Fruit fly (Drosophila melanogaster) ovary, adult (tissue): ENCODE data around the gene CG8135.
A peak's percentile ranks its signal among the peaks of the same experiment; 100 is the strongest.

Source experiments
- CG17801 ChIP-seq: fragments of 200-800 bp; optimal IDR thresholded peaks from 2 replicates; lab custom pipeline; 2019; ENCODE audit warnings: missing biosample characterization, mild to moderate bottlenecking, missing genetic modification characterization, moderate library complexity; ENCODE audit not compliant: partially characterized antibody

CG8135 gene

dm6 chr3R:9392421-9392820 lies 11.8 kb upstream of the CG8135 start:
- no peak for TF ChIP-seq CG17801 (GFP tag; lab: Kevin White, UChicago)

- no peak for TF ChIP-seq CG17801 (GFP tag; lab: Kevin White, UChicago)
Observed at dm6 chr3R:9393542-9394025, 10.6 kb upstream of the CG8135 start.

- TF ChIP-seq CG17801 (GFP tag; lab: Kevin White, UChicago): peak; percentile 37
Observed at dm6 chr3R:9394385-9395042, 9.7 kb upstream of the CG8135 start, which contains the start of gene FER. FER (minus strand) TSS chr3R:9394546.

dm6 chr3R:9395998-9396397 lies 8.2 kb upstream of the CG8135 start:
- TF ChIP-seq CG17801 (GFP tag; lab: Kevin White, UChicago): no peak

- no peak for TF ChIP-seq CG17801 (GFP tag; lab: Kevin White, UChicago)
Observed at dm6 chr3R:9397890-9398289, 6.3 kb upstream of the CG8135 start, which contains the start of gene Or85f. Or85f (plus strand) TSS chr3R:9398190.

- no peak for TF ChIP-seq CG17801 (GFP tag; lab: Kevin White, UChicago)
Observed at dm6 chr3R:9399074-9399473, 5.1 kb upstream of the CG8135 start.

dm6 chr3R:9399951-9400392 lies 4.2 kb upstream of the CG8135 start, which contains the start of gene CG34117:
CG34117 (minus strand) TSS chr3R:9400053.
- TF ChIP-seq CG17801 (GFP tag; lab: Kevin White, UChicago): peak; percentile 88

- TF ChIP-seq CG17801 (GFP tag; lab: Kevin White, UChicago): peak; percentile 94
Observed at dm6 chr3R:9401127-9401603, 3.0 kb upstream of the CG8135 start, which contains the start of the genes RpL34b and CG8132. RpL34b (minus strand) TSS chr3R:9401226. CG8132 (plus strand) TSS chr3R:9401495.

- no peak for TF ChIP-seq CG17801 (GFP tag; lab: Kevin White, UChicago)
Observed at dm6 chr3R:9408069-9408468, 3.9 kb downstream of the CG8135 start, which contains the start of gene CG44261. CG44261 (minus strand) TSS chr3R:9408169.

- no peak for TF ChIP-seq CG17801 (GFP tag; lab: Kevin White, UChicago)
Observed at dm6 chr3R:9410182-9410581, 6.0 kb downstream of the CG8135 start, which contains the start of gene betaTub85D. betaTub85D (minus strand) TSS chr3R:9410282.

dm6 chr3R:9411928-9412640 lies 7.9 kb downstream of the CG8135 start, which contains the start of the genes Task7 and alpha-Man-IIa:
Task7 (minus strand) TSS chr3R:9412293.
alpha-Man-IIa (plus strand) TSS chr3R:9412548.
- TF ChIP-seq CG17801 (GFP tag; lab: Kevin White, UChicago): peak; percentile 17

dm6 chr3R:9416951-9417350 lies 12.8 kb downstream of the CG8135 start:
- no peak for TF ChIP-seq CG17801 (GFP tag; lab: Kevin White, UChicago)

dm6 chr3R:9417577-9418334 lies 13.6 kb downstream of the CG8135 start, which contains the start of gene ps:
ps (plus strand) TSS chr3R:9417940.
- TF ChIP-seq CG17801 (GFP tag; lab: Kevin White, UChicago): peak; percentile 53
